Fruit fly (Drosophila melanogaster) whole organism, pupa: ENCODE results near the gene eIF3h.

Experiments
- CG10348 ChIP-seq: fragments of 200-800 bp; sonication (Bioruptor generic); IDR thresholded peaks from 2 replicates; pipeline ENCODE4 v1.3.6; 2022; ENCODE audit warnings: missing biosample characterization, missing genetic modification characterization
- CG12605 ChIP-seq: fragments of 200-800 bp; sonication (Bioruptor generic); IDR thresholded peaks from 2 replicates; pipeline ENCODE4 v1.3.6; 2022; ENCODE audit warnings: missing biosample characterization, missing genetic modification characterization
- CG13204 ChIP-seq: fragments of 200-800 bp; sonication (Bioruptor generic); optimal IDR thresholded peaks from 2 replicates; lab custom pipeline; 2018; ENCODE audit warnings: missing biosample characterization, mild to moderate bottlenecking, missing genetic modification characterization, moderate library complexity
- CG14655 ChIP-seq: fragments of 200-800 bp; sonication (Bioruptor generic); optimal IDR thresholded peaks from 3 replicates; lab custom pipeline; 2017; ENCODE audit warnings: mild to moderate bottlenecking, missing biosample characterization, missing genetic modification reagents, missing genetic modification characterization
- CG15710 ChIP-seq: fragments of 200-800 bp; sonication (Bioruptor generic); optimal IDR thresholded peaks from 2 replicates; lab custom pipeline; 2018; ENCODE audit warnings: missing biosample characterization, mild to moderate bottlenecking, missing genetic modification characterization, moderate library complexity
- CG17806 ChIP-seq: fragments of 200-800 bp; sonication (Bioruptor generic); optimal IDR thresholded peaks from 2 replicates; lab custom pipeline; 2018; ENCODE audit warnings: missing biosample characterization, mild to moderate bottlenecking, missing genetic modification characterization, moderate library complexity
- CG32121 ChIP-seq: fragments of 200-800 bp; sonication (Bioruptor generic); IDR thresholded peaks from 2 replicates; pipeline ENCODE4 v1.3.6; 2022; ENCODE audit warnings: missing biosample characterization, missing genetic modification characterization
- CG34367 ChIP-seq: fragments of 200-800 bp; sonication (Bioruptor generic); optimal IDR thresholded peaks from 2 replicates; lab custom pipeline; 2018; ENCODE audit warnings: missing biosample characterization, mild to moderate bottlenecking, missing genetic modification characterization
- CG4496 ChIP-seq: fragments of 200-800 bp; sonication (Bioruptor generic); IDR thresholded peaks from 3 replicates; pipeline ENCODE4 v1.3.6; 2022; ENCODE audit warnings: missing biosample characterization, missing genetic modification characterization
- CG8159 ChIP-seq: fragments of 200-800 bp; sonication (Bioruptor generic); optimal IDR thresholded peaks from 3 replicates; lab custom pipeline; 2018; ENCODE audit warnings: missing biosample characterization, mild to moderate bottlenecking, missing genetic modification characterization, moderate library complexity
- CG8301 ChIP-seq: fragments of 200-800 bp; sonication (Bioruptor generic); optimal IDR thresholded peaks from 2 replicates; lab custom pipeline; 2018; ENCODE audit warnings: missing biosample characterization, mild to moderate bottlenecking, missing genetic modification characterization
- CG9948 ChIP-seq: fragments of 200-800 bp; sonication (Bioruptor generic); optimal IDR thresholded peaks from 2 replicates; lab custom pipeline; 2018; ENCODE audit warnings: missing biosample characterization, mild to moderate bottlenecking, missing genetic modification characterization, moderate library complexity
- D1 ChIP-seq: fragments of 200-800 bp; sonication (Bioruptor generic); optimal IDR thresholded peaks from 2 replicates; lab custom pipeline; 2018; ENCODE audit warnings: missing biosample characterization, mild to moderate bottlenecking, missing genetic modification characterization, moderate library complexity
- EcR ChIP-seq: fragments of 200-800 bp; sonication (Bioruptor generic); optimal IDR thresholded peaks from 3 replicates; lab custom pipeline; 2019; ENCODE audit warnings: missing biosample characterization, missing genetic modification characterization, mild to moderate bottlenecking, moderate library complexity, missing genetic modification reagents
- Ets98B ChIP-seq: fragments of 200-800 bp; sonication (Bioruptor generic); IDR thresholded peaks from 2 replicates; pipeline ENCODE4 v1.3.6; 2022; ENCODE audit warnings: missing biosample characterization, missing genetic modification characterization
- Pif1A ChIP-seq: fragments of 200-800 bp; sonication (Bioruptor generic); optimal IDR thresholded peaks from 3 replicates; lab custom pipeline; 2016; ENCODE audit warnings: missing biosample characterization, missing genetic modification characterization
- Pif1B ChIP-seq: fragments of 200-800 bp; sonication (Bioruptor generic); optimal IDR thresholded peaks from 3 replicates; lab custom pipeline; 2016; ENCODE audit warnings: missing biosample characterization, missing genetic modification characterization
- Snoo ChIP-seq: fragments of 200-800 bp; sonication (Bioruptor generic); optimal IDR thresholded peaks from 3 replicates; lab custom pipeline; 2017; ENCODE audit warnings: missing biosample characterization, mild to moderate bottlenecking, missing genetic modification characterization, inconsistent platforms
- fd96Ca ChIP-seq: fragments of 200-800 bp; sonication (Bioruptor generic); IDR thresholded peaks from 3 replicates; pipeline ENCODE4 v1.3.6; 2022; ENCODE audit warnings: missing biosample characterization, missing genetic modification characterization
- gl ChIP-seq: fragments of 200-800 bp; sonication (Bioruptor generic); optimal IDR thresholded peaks from 2 replicates; lab custom pipeline; 2018; ENCODE audit warnings: missing biosample characterization, mild to moderate bottlenecking, missing genetic modification characterization
- rn ChIP-seq: fragments of 200-800 bp; sonication (Bioruptor generic); IDR thresholded peaks from 2 replicates; pipeline ENCODE4 v1.3.6; 2022; ENCODE audit warnings: missing biosample characterization, missing genetic modification characterization

The eIF3h gene

DNA sequence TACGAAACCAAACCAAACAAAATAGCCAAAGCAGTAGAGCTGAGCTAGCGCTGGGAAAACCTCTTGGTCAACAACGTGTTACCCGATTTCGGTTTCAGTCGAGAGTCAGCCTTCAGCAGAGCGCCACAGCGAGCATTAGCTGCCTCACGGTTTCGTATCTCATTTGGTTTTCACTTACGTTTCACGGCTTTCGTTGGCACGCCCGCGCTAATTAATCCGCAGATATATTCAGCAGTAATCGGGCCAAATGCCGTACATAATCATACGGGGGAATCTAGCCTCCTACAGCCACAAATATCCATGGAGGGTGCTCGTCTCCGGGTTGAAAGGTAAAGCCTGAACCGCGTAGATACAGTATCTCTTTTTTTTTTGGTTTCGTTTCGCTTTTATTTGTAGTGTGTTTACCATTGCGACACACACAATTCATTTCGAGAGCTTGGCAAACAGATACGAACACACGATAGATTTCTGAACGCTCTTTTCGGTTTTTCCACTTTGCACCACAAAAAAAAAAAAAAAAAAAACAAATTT is 8.5 kb downstream of the eIF3h start, which contains the start of gene CG31650:
Gene CG31650 (minus strand): TSS at position 352 of the 531 bp plus-strand sequence.
- no peak for TF ChIP-seq CG32121 (GFP tag; lab: Robert Waterston, UW)
- TF ChIP-seq CG14655, result no peak
- no peak for TF ChIP-seq CG13204
- TF ChIP-seq CG4496 (GFP tag; lab: Robert Waterston, UW), result 0 out of 3 replicates have a peak, but pooled peaks have one; percentile 33
- no peak for TF ChIP-seq Pif1B (GFP tag; lab: Kevin White, UChicago)
- TF ChIP-seq Pif1A, result no peak
- TF ChIP-seq, all 21 proteins: peak for 1

DNA sequence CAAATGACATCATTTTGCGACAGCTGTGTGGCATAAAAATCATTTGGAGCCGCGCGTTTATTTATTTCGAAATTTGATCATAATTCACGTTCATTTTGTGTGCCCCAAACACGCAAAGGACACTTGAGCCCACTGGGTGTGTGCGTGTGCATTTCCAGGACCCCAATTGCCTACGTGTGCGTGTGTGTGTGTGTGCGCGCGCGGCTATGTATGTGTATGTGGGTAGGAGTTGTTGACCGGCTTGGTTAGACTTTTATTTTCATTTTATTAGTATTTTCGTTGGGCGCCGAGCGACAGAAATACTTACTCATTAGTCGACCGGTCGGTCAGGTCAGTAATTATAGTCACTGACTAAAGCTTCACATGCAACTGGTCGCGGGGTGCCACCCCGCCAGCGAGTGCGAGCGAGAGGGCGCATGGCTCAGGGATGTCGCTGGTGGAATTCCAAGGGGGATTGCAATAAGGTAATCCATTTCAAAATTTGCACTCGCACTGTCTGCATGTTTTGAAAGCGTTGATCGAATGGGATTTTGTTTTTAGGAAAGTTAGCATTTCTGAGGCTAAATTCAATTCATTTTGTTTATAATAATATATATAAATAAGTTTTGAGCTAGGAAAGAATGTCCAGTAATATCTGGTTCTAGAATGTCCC is 9.3 kb downstream of the eIF3h start:
- TF ChIP-seq EcR (GFP tag; lab: Kevin White, UChicago) (peak; percentile 87), Pif1B (GFP tag; lab: Kevin White, UChicago) (peak; percentile 66), CG32121 (GFP tag; lab: Robert Waterston, UW) (peak; percentile 82), CG14655 (peak; percentile 79), CG10348 (GFP tag; lab: Robert Waterston, UW) (0 out of 2 replicates have a peak, but pooled peaks have one; percentile 36), Ets98B (peak; percentile 82), D1 (tag; lab: Kevin White, UChicago) (no peak), CG34367 (tag; lab: Kevin White, UChicago) (peak; percentile 27), fd96Ca (peak; percentile 87), Snoo (tag; lab: Kevin White, UChicago) (peak; percentile 46), CG15710 (peak; percentile 61), CG9948 (tag; lab: Kevin White, UChicago) (peak; percentile 60), CG17806 (tag; lab: Kevin White, UChicago) (peak; percentile 61), CG8159 (tag; lab: Kevin White, UChicago) (peak; percentile 51), CG13204 (peak; percentile 40), CG12605 (GFP tag; lab: Robert Waterston, UW) (peak; percentile 68), CG4496 (GFP tag; lab: Robert Waterston, UW) (peak; percentile 88), CG8301 (tag; lab: Kevin White, UChicago) (peak; percentile 60), gl (tag; lab: Kevin White, UChicago) (peak; percentile 27), rn (GFP tag; lab: Robert Waterston, UW) (no peak), Pif1A (peak; percentile 80)
- TF ChIP-seq, all 21 proteins: peak for 19

dm6 chr2L:5043043-5043442 is 9.9 kb downstream of the eIF3h start, which contains the start of the genes CG33995, CG44000 and CG44001:
TSS of gene CG33995 (plus strand) at chr2L:5043270.
TSS of gene CG44000 (plus strand) at chr2L:5043270.
TSS of gene CG44001 (plus strand) at chr2L:5043270.
- TF ChIP-seq CG10348 (GFP tag; lab: Robert Waterston, UW), result no peak
- peak; percentile 6 for TF ChIP-seq Snoo (tag; lab: Kevin White, UChicago)
- TF ChIP-seq Pif1A, result peak; percentile 7
- TF ChIP-seq CG14655, result peak; percentile 1
- peak; percentile 3 for TF ChIP-seq D1 (tag; lab: Kevin White, UChicago)
- peak; percentile 41; the same call in 2 of the 3 replicates for TF ChIP-seq CG4496 (GFP tag; lab: Robert Waterston, UW)
- no peak for TF ChIP-seq gl (tag; lab: Kevin White, UChicago)
- TF ChIP-seq CG15710, result peak; percentile 18
- TF ChIP-seq fd96Ca, result 0 out of 3 replicates have a peak, but pooled peaks have one; percentile 43
- TF ChIP-seq EcR (GFP tag; lab: Kevin White, UChicago), result no peak
- TF ChIP-seq Ets98B, result peak; percentile 5
- TF ChIP-seq CG9948 (tag; lab: Kevin White, UChicago), result no peak
- TF ChIP-seq Pif1B (GFP tag; lab: Kevin White, UChicago), result peak; percentile 0
- TF ChIP-seq CG8159 (tag; lab: Kevin White, UChicago), result peak; percentile 32
- no peak for TF ChIP-seq CG34367 (tag; lab: Kevin White, UChicago)

- TF ChIP-seq CG12605 (GFP tag; lab: Robert Waterston, UW) (no peak), CG14655 (no peak), CG9948 (tag; lab: Kevin White, UChicago) (no peak), EcR (GFP tag; lab: Kevin White, UChicago) (no peak), CG8159 (tag; lab: Kevin White, UChicago) (peak; percentile 14), Ets98B (no peak), D1 (tag; lab: Kevin White, UChicago) (no peak)
Observed at dm6 chr2L:5042076-5042475, 10.8 kb downstream of the eIF3h start.

DNA sequence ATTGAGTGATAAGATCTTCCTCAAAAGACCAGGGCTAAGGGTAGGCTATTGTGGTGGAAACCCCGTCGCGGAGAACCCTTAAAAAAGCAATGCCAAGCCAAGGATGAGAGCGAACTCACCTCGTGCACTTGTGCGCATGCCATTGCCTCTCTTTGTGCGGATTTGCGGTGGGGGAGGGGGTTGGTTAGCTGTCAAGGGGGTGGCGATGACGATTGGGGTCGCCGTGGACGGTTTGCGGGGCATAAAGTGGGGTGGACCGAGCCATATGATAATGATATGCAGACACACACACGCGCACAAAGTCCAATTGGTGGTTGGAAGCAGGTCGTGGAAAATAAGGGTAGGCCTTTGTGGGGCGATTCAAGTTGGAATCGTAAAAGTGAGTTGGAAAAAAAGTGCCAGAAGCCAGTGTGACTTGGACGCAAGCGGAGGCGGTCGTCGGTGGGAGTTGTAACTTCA is 15.5 kb downstream of the eIF3h start, which contains the start of the genes CG14042 and SP555:
Gene CG14042 (plus strand): TSS at position 308 of the 459 bp plus-strand sequence.
Gene SP555 (plus strand): TSS at position 308 of the 459 bp plus-strand sequence.
- TF ChIP-seq CG17806 (tag; lab: Kevin White, UChicago) (no peak), fd96Ca (0 out of 3 replicates have a peak, but pooled peaks have one; percentile 18)

dm6 chr2L:5036120-5036519 is 16.8 kb downstream of the eIF3h start:
- TF ChIP-seq CG15710 (no peak), gl (tag; lab: Kevin White, UChicago) (no peak), fd96Ca (no peak), D1 (tag; lab: Kevin White, UChicago) (no peak), CG8159 (tag; lab: Kevin White, UChicago) (no peak), CG14655 (no peak), EcR (GFP tag; lab: Kevin White, UChicago) (no peak), Pif1A (no peak), CG9948 (tag; lab: Kevin White, UChicago) (no peak), CG12605 (GFP tag; lab: Robert Waterston, UW) (no peak), CG34367 (tag; lab: Kevin White, UChicago) (no peak), Snoo (tag; lab: Kevin White, UChicago) (no peak), CG13204 (no peak), CG32121 (GFP tag; lab: Robert Waterston, UW) (no peak), CG17806 (tag; lab: Kevin White, UChicago) (no peak), CG10348 (GFP tag; lab: Robert Waterston, UW) (no peak)
- TF ChIP-seq, all 21 proteins: peak for 0
